Worm (Caenorhabditis elegans) whole organism, L4 larva: ENCODE measurements around the gene Y66A7A.4.

Experiments used
- hif-1 ChIP-seq, 2 experiments: sonication (generic microtip); optimal IDR thresholded peaks; 2 replicates each; lab custom pipeline; 2016 to 2017; ENCODE audit warnings: missing compliant biosample characterization in 2 of 2, missing genetic modification characterization in 2 of 2, missing genetic modification reagents in 2 of 2, missing genotype in 2 of 2, mild to moderate bottlenecking in 1 of 2
- unc-62 ChIP-seq, 3 experiments: fragments of 150-350 bp in 1 of 3; sonication (generic microtip); optimal IDR thresholded peaks in 2 of 3; peaks in 1 of 3; 1 replicate in 1 of 3; 2 replicates in 2 of 3; lab custom pipeline; 2014 to 2017; ENCODE audit warnings: missing biosample characterization in 3 of 3, missing genetic modification characterization in 3 of 3, missing genetic modification reagents in 3 of 3, missing genotype in 1 of 3

ce11 chrIII:11563417-11563949 is 48.9 kb upstream of the Y66A7A.4 start, which contains the start of gene Y66D12A.11:
- TF ChIP-seq unc-62 (GFP tag; optimal IDR thresholded peaks at IDR 0.05 in 1 of 2; lab: Kevin White, UChicago) (no peak), unc-62 (tag; optimal IDR thresholded peaks at IDR 0.05; lab: Kevin White, UChicago) (no peak), hif-1 (tag; optimal IDR thresholded peaks at IDR 0.05; lab: Kevin White, UChicago) (no peak)
